Worm (Caenorhabditis elegans): ENCODE results near the gene lov-1.

- TF ChIP-seq flt-1 (GFP tag; IDR thresholded peaks at IDR 0.05) (no peak), ref-1 (GFP tag; conservative IDR thresholded peaks at IDR 0.05) (no peak), cog-1 (tag; optimal IDR thresholded peaks at IDR 0.05) (no peak), klf-2 (GFP tag; conservative IDR thresholded peaks at IDR 0.05) (no peak)
Observed at ce11 chrII:10122465-10122864, 840 bp upstream of the lov-1 start, which contains the start of gene F27E5.7.

All from whole organism, midembryonic.